Worm (Caenorhabditis elegans): Measurements from ENCODE around the gene srb-6.

srb-6 gene

ce11 chrII:10197091-10197675, 2.5 kb downstream of the srb-6 start, which contains the start of gene R05H5.3:
Gene R05H5.3 (plus strand): TSS chrII:10197625.
- TF ChIP-seq daf-12 (tag; optimal IDR thresholded peaks at IDR 0.05): no peak
- TF ChIP-seq ztf-11 (tag; optimal IDR thresholded peaks at IDR 0.05): no peak
- TF ChIP-seq mxl-2 (GFP tag; conservative IDR thresholded peaks at IDR 0.05): no peak
- TF ChIP-seq daf-16 (GFP tag; optimal IDR thresholded peaks at IDR 0.05): no peak
- no peak for TF ChIP-seq daf-16 (tag; optimal IDR thresholded peaks at IDR 0.05)
- peak; percentile 83 for TF ChIP-seq dpl-1 (GFP tag; optimal IDR thresholded peaks at IDR 0.05)
- no peak for TF ChIP-seq F10B5.3 (tag; optimal IDR thresholded peaks at IDR 0.05)
- no peak for TF ChIP-seq T26A8.4 (GFP tag; IDR thresholded peaks at IDR 0.05)
- TF ChIP-seq lsy-2 (tag; optimal IDR thresholded peaks at IDR 0.05): no peak
- no peak for TF ChIP-seq nhr-76 (tag; optimal IDR thresholded peaks at IDR 0.05)
- no peak for TF ChIP-seq daf-19 (GFP tag; conservative IDR thresholded peaks at IDR 0.05)
- TF ChIP-seq ceh-82 (tag; optimal IDR thresholded peaks at IDR 0.05): no peak
- no peak for TF ChIP-seq ceh-62 (tag; optimal IDR thresholded peaks at IDR 0.05)
- no peak for TF ChIP-seq F49E8.2 (tag; optimal IDR thresholded peaks at IDR 0.05; ENCODE audit: borderline replicate concordance)
- peak; percentile 70 for TF ChIP-seq ces-1 (GFP tag; optimal IDR thresholded peaks at IDR 0.05)
- TF ChIP-seq madf-5 (GFP tag; IDR thresholded peaks at IDR 0.05): no peak
- no peak for TF ChIP-seq mdl-1 (tag; optimal IDR thresholded peaks at IDR 0.05)
- TF ChIP-seq hif-1 (tag; optimal IDR thresholded peaks at IDR 0.05): peak in 1 of 2 experiments; percentile 70
- TF ChIP-seq php-3 (GFP tag; IDR thresholded peaks at IDR 0.05): no peak
- peak; percentile 74 for TF ChIP-seq aha-1 (tag)
- no peak for TF ChIP-seq spr-3 (GFP tag; optimal IDR thresholded peaks at IDR 0.05)
- no peak for TF ChIP-seq ceh-20 (GFP tag; IDR thresholded peaks at IDR 0.05)
- peak; percentile 93 for TF ChIP-seq lin-38 (GFP tag; IDR thresholded peaks at IDR 0.05)
- no peak for TF ChIP-seq Y105C5A.15 (GFP tag; IDR thresholded peaks at IDR 0.05)
- peak; percentile 71 for TF ChIP-seq fkh-10 (GFP tag; optimal IDR thresholded peaks at IDR 0.05)
- TF ChIP-seq lin-13 (GFP tag; optimal IDR thresholded peaks at IDR 0.05): peak; percentile 73
- no peak for TF ChIP-seq R02D3.7 (tag; optimal IDR thresholded peaks at IDR 0.05)
- TF ChIP-seq D1046.2 (GFP tag; IDR thresholded peaks at IDR 0.05): no peak
- no peak for TF ChIP-seq gei-8 (GFP tag; optimal IDR thresholded peaks at IDR 0.05)
- TF ChIP-seq nhr-11 (tag; optimal IDR thresholded peaks at IDR 0.05): peak; percentile 80
- TF ChIP-seq tag-97 (GFP tag; IDR thresholded peaks at IDR 0.05): no peak
- peak; percentile 71 for TF ChIP-seq nhr-28 (tag; optimal IDR thresholded peaks at IDR 0.05)
- peak; percentile 57; the same call in 1 of the 2 replicates for TF ChIP-seq Y48G9A.11 (GFP tag; IDR thresholded peaks at IDR 0.05)
- TF ChIP-seq zfp-3 (GFP tag; conservative IDR thresholded peaks at IDR 0.05): no peak
- TF ChIP-seq aly-2 (tag; optimal IDR thresholded peaks at IDR 0.05): no peak
- no peak for TF ChIP-seq zip-2 (tag; optimal IDR thresholded peaks at IDR 0.05)
- TF ChIP-seq snpc-1.2 (GFP tag; IDR thresholded peaks at IDR 0.05): no peak
- TF ChIP-seq rbr-2 (tag; optimal IDR thresholded peaks at IDR 0.05): no peak
- TF ChIP-seq egl-43 (GFP tag; IDR thresholded peaks at IDR 0.05): no peak
- no peak for TF ChIP-seq mes-2 (tag; optimal IDR thresholded peaks at IDR 0.05; ENCODE audit: poor library complexity, severe bottlenecking)
- no peak for TF ChIP-seq dve-1 (tag; optimal IDR thresholded peaks at IDR 0.05; ENCODE audit: insufficient read depth)
- TF ChIP-seq nhr-6 (tag; optimal IDR thresholded peaks at IDR 0.05): peak; percentile 77
- no peak for TF ChIP-seq nhr-25 (tag; optimal IDR thresholded peaks at IDR 0.05; ENCODE audit: borderline replicate concordance, insufficient read depth)
- peak; percentile 11 for TF ChIP-seq T20F7.1 (GFP tag; optimal IDR thresholded peaks at IDR 0.05)
- TF ChIP-seq nhr-237 (tag; optimal IDR thresholded peaks at IDR 0.05): no peak
- no peak for TF ChIP-seq mdt-29 (GFP tag; IDR thresholded peaks at IDR 0.05)
- no peak for TF ChIP-seq ZK546.5 (tag; optimal IDR thresholded peaks at IDR 0.05)
- TF ChIP-seq zfp-2 (tag; optimal IDR thresholded peaks at IDR 0.05): no peak
- peak; percentile 63 for TF ChIP-seq nhr-77 (tag; optimal IDR thresholded peaks at IDR 0.05)
- TF ChIP-seq ceh-44 (GFP tag; IDR thresholded peaks at IDR 0.05): peak; percentile 71; the same call in 1 of the 2 replicates
- TF ChIP-seq jun-1 (tag; optimal IDR thresholded peaks at IDR 0.05): no peak
- TF ChIP-seq mxl-3 (GFP tag; optimal IDR thresholded peaks at IDR 0.05): no peak

All from whole organism, L4 larva.